Fruit fly (Drosophila melanogaster) whole organism, wandering third instar larva: Measurements from ENCODE around the gene mamo.
A peak's percentile ranks its signal among the peaks of the same experiment; 100 is the strongest.

Experiments used
- Abd-B ChIP-seq: fragments of >200 bp; optimal IDR thresholded peaks from 2 replicates; lab custom pipeline; 2017; ENCODE audit warnings: missing biosample characterization, missing genetic modification characterization
- CG32264 ChIP-seq: fragments of 200-800 bp; sonication (Bioruptor generic); optimal IDR thresholded peaks from 2 replicates; lab custom pipeline; 2016; ENCODE audit warnings: missing biosample characterization, missing genetic modification characterization
- CG9705 ChIP-seq: fragments of 200-800 bp; sonication (Bioruptor generic); optimal IDR thresholded peaks from 2 replicates; lab custom pipeline; 2018; ENCODE audit warnings: missing biosample characterization, mild to moderate bottlenecking, missing genetic modification characterization
- CrebA ChIP-seq: fragments of 200-800 bp; sonication (Bioruptor generic); optimal IDR thresholded peaks from 2 replicates; lab custom pipeline; 2016; ENCODE audit warnings: missing biosample characterization, mild to moderate bottlenecking, missing genetic modification characterization, borderline replicate concordance
- Dfd ChIP-seq: fragments of >200 bp; optimal IDR thresholded peaks from 2 replicates; lab custom pipeline; 2017; ENCODE audit warnings: missing biosample characterization, missing genetic modification characterization
- Dif ChIP-seq: fragments of 200-275, 200-300 bp; sonication (Bioruptor generic); optimal IDR thresholded peaks from 2 replicates; lab custom pipeline; 2018; ENCODE audit warnings: missing biosample characterization, missing genetic modification characterization; ENCODE audit not compliant: partially characterized antibody
- GATAd ChIP-seq: sonication (Bioruptor generic); optimal IDR thresholded peaks from 2 replicates; lab custom pipeline; 2016; ENCODE audit warnings: missing biosample characterization, missing genetic modification characterization
- HLH106 ChIP-seq: fragments of 200-800 bp; optimal IDR thresholded peaks from 3 replicates; lab custom pipeline; 2019; ENCODE audit warnings: missing biosample characterization, mild to moderate bottlenecking, missing genetic modification characterization, moderate library complexity
- Hnf4 ChIP-seq: fragments of 200-800 bp; sonication (Bioruptor generic); optimal IDR thresholded peaks from 2 replicates; lab custom pipeline; 2016; ENCODE audit warnings: missing biosample characterization, mild to moderate bottlenecking, missing genetic modification characterization
- Hr78 ChIP-seq: fragments of >200 bp; optimal IDR thresholded peaks from 2 replicates; lab custom pipeline; 2017; ENCODE audit warnings: missing biosample characterization, missing genetic modification characterization
- Hr83 ChIP-seq: fragments of 200-300 bp; sonication (Bioruptor generic); optimal IDR thresholded peaks from 2 replicates; lab custom pipeline; 2016; ENCODE audit warnings: missing biosample characterization, mild to moderate bottlenecking, missing genetic modification characterization, moderate library complexity; ENCODE audit not compliant: poor library complexity, severe bottlenecking
- Jra ChIP-seq: sonication (Bioruptor generic); optimal IDR thresholded peaks from 2 replicates; lab custom pipeline; 2016; ENCODE audit warnings: missing biosample characterization, missing genetic modification characterization
- Mio ChIP-seq: sonication (Bioruptor generic); optimal IDR thresholded peaks from 2 replicates; lab custom pipeline; 2016; ENCODE audit warnings: missing biosample characterization, missing genetic modification characterization
- Myc ChIP-seq: fragments of >200 bp; optimal IDR thresholded peaks from 2 replicates; lab custom pipeline; 2017
- N ChIP-seq: fragments of >200 bp; optimal IDR thresholded peaks from 2 replicates; lab custom pipeline; 2018; ENCODE audit warnings: missing biosample characterization, missing external identifiers, missing genetic modification characterization
- OdsH ChIP-seq: fragments of 200-800 bp; sonication (Bioruptor generic); optimal IDR thresholded peaks from 2 replicates; lab custom pipeline; 2016; ENCODE audit warnings: missing biosample characterization, mild to moderate bottlenecking, missing genetic modification characterization
- Rel ChIP-seq, 2 experiments: fragments of 200-800 bp; sonication (Bioruptor generic) in 1 of 2; optimal IDR thresholded peaks; 2 replicates in 1 of 2; 3 replicates in 1 of 2; lab custom pipeline; 2016 to 2019; ENCODE audit warnings: mild to moderate bottlenecking in 2 of 2, missing biosample characterization in 2 of 2, missing genetic modification characterization in 2 of 2, moderate library complexity in 1 of 2
- Sp1 ChIP-seq: fragments of 200-800 bp; sonication (Bioruptor generic); optimal IDR thresholded peaks from 3 replicates; lab custom pipeline; 2019; ENCODE audit warnings: missing biosample characterization, mild to moderate bottlenecking, missing genetic modification characterization, moderate library complexity
- Vsx2 ChIP-seq: fragments of 200-300, 225-300 bp; sonication (Bioruptor generic); optimal IDR thresholded peaks from 2 replicates; lab custom pipeline; 2018; ENCODE audit warnings: missing biosample characterization, missing genetic modification characterization; ENCODE audit not compliant: partially characterized antibody
- br ChIP-seq: fragments of 200-800 bp; sonication (Bioruptor generic); optimal IDR thresholded peaks from 2 replicates; lab custom pipeline; 2016; ENCODE audit warnings: missing biosample characterization, missing genetic modification characterization
- brk ChIP-seq: fragments of 200-800 bp; sonication (Bioruptor generic); optimal IDR thresholded peaks from 2 replicates; lab custom pipeline; 2016; ENCODE audit warnings: missing biosample characterization, mild to moderate bottlenecking, missing genetic modification characterization
- dl ChIP-seq, 2 experiments: fragments of 175-275, 200-275 bp in 1 of 2; fragments of 200-275 bp in 1 of 2; sonication (Bioruptor generic); optimal IDR thresholded peaks; lab custom pipeline; 2018; ENCODE audit warnings: mild to moderate bottlenecking in 2 of 2, missing biosample characterization in 2 of 2, missing genetic modification characterization in 2 of 2, moderate library complexity in 2 of 2; ENCODE audit not compliant: partially characterized antibody in 2 of 2, insufficient read depth in 1 of 2
- dmrt93B ChIP-seq: fragments of 200-800 bp; sonication (Bioruptor generic); optimal IDR thresholded peaks from 2 replicates; lab custom pipeline; 2018; ENCODE audit warnings: missing biosample characterization, mild to moderate bottlenecking, missing genetic modification characterization
- dsf ChIP-seq: sonication (Bioruptor generic); optimal IDR thresholded peaks from 2 replicates; lab custom pipeline; 2016; ENCODE audit warnings: missing biosample characterization, missing genetic modification characterization, borderline replicate concordance
- ey ChIP-seq: fragments of 200-800 bp; sonication (Bioruptor generic); optimal IDR thresholded peaks from 2 replicates; lab custom pipeline; 2016; ENCODE audit warnings: missing biosample characterization, missing genetic modification characterization
- foxo ChIP-seq, 2 experiments: fragments of 200-800 bp; sonication (Bioruptor generic); optimal IDR thresholded peaks; 2 replicates in 1 of 2; 3 replicates in 1 of 2; lab custom pipeline; 2016 to 2017; ENCODE audit warnings: missing biosample characterization in 2 of 2, missing genetic modification characterization in 2 of 2
- fru ChIP-seq: fragments of 200-800 bp; sonication (Bioruptor generic); optimal IDR thresholded peaks from 3 replicates; lab custom pipeline; 2016; ENCODE audit warnings: missing biosample characterization, mild to moderate bottlenecking, missing genetic modification characterization
- h ChIP-seq: fragments of 200-800 bp; sonication (Bioruptor generic); optimal IDR thresholded peaks from 3 replicates; lab custom pipeline; 2016; ENCODE audit warnings: missing biosample characterization, mild to moderate bottlenecking, missing genetic modification characterization
- jim ChIP-seq: fragments of 175-275, 200-325 bp; sonication (Bioruptor generic); optimal IDR thresholded peaks from 2 replicates; lab custom pipeline; 2016; ENCODE audit warnings: missing biosample characterization, mild to moderate bottlenecking, missing genetic modification characterization
- lola ChIP-seq: fragments of >200 bp; optimal IDR thresholded peaks from 2 replicates; lab custom pipeline; 2017; ENCODE audit warnings: missing biosample characterization, missing genetic modification characterization
- pan ChIP-seq: fragments of >200 bp; optimal IDR thresholded peaks from 2 replicates; lab custom pipeline; 2017
- psq ChIP-seq: fragments of 200-800 bp; sonication (Bioruptor generic); optimal IDR thresholded peaks from 3 replicates; lab custom pipeline; 2017; ENCODE audit warnings: missing biosample characterization, mild to moderate bottlenecking, missing genetic modification characterization, moderate library complexity
- rgr ChIP-seq: fragments of 200-800 bp; sonication (Bioruptor generic); optimal IDR thresholded peaks from 3 replicates; lab custom pipeline; 2016; ENCODE audit warnings: missing biosample characterization, mild to moderate bottlenecking, missing genetic modification characterization
- sage ChIP-seq: fragments of 200-800 bp; sonication (Bioruptor generic); optimal IDR thresholded peaks from 2 replicates; lab custom pipeline; 2016; ENCODE audit warnings: missing biosample characterization, mild to moderate bottlenecking, missing genetic modification characterization
- sv ChIP-seq: fragments of 200-800 bp; sonication (Bioruptor generic); optimal IDR thresholded peaks from 3 replicates; lab custom pipeline; 2016; ENCODE audit warnings: missing biosample characterization, missing genetic modification characterization
- tai ChIP-seq: sonication (Bioruptor generic); optimal IDR thresholded peaks from 2 replicates; lab custom pipeline; 2016; ENCODE audit warnings: missing biosample characterization, missing genetic modification characterization
- usp ChIP-seq: fragments of >200 bp; optimal IDR thresholded peaks from 2 replicates; lab custom pipeline; 2017; ENCODE audit warnings: missing biosample characterization, missing genetic modification characterization
- woc ChIP-seq: sonication (Bioruptor generic); optimal IDR thresholded peaks from 2 replicates; lab custom pipeline; 2016; ENCODE audit warnings: missing biosample characterization, mild to moderate bottlenecking, missing genetic modification characterization

Gene mamo

DNA sequence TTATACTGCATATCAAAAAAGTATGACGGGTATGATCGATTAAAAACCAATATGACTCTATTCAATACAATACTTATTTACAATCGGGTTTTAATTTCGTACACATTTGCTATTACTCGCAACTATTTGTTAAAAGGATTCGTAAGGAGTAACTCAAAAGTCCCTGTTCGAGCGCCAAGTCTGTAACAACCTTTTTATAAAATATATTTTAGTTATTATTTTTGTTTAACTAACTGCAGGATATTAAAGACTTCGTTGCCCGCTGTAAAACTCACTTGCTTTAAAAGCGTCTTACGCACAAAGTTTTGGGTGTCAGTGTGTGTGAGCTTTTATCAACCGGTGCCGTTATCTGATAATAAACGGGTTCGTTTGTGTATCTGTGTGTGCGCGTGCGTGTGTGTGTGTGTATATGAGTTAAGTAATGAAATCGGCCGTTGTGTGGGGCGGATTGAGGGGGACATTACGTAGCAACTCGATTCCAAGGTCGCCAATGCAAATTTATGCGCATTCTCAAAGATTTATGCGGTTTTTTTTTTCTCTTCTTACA lies 99.4 kb downstream of the mamo start:
- TF ChIP-seq woc (GFP tag; lab: Kevin White, UChicago): peak; percentile 74
- peak; percentile 63 for TF ChIP-seq br (GFP tag; lab: Kevin White, UChicago)
- TF ChIP-seq CrebA (GFP tag; lab: Kevin White, UChicago): peak; percentile 10
- TF ChIP-seq dl (GFP tag; optimal IDR thresholded peaks at IDR 0.05; lab: Kevin White, UChicago; ENCODE audit: insufficient read depth in 1 of 2, partially characterized antibody in 2 of 2): no peak
- TF ChIP-seq sv (GFP tag; lab: Kevin White, UChicago): peak; percentile 91
- TF ChIP-seq pan: peak; percentile 36
- TF ChIP-seq foxo (GFP tag; optimal IDR thresholded peaks at IDR 0.05; lab: Kevin White, UChicago): peak in 1 of 2 experiments; percentile 86
- no peak for TF ChIP-seq tai (GFP tag; lab: Kevin White, UChicago)
- TF ChIP-seq Dfd (GFP tag; lab: Kevin White, UChicago): peak; percentile 45
- no peak for TF ChIP-seq Abd-B (GFP tag; lab: Kevin White, UChicago)
- no peak for TF ChIP-seq CG32264 (GFP tag; lab: Kevin White, UChicago)
- TF ChIP-seq HLH106 (tag; lab: Kevin White, UChicago): peak; percentile 92
- peak; percentile 64 for TF ChIP-seq sage (GFP tag; lab: Kevin White, UChicago)
- no peak for TF ChIP-seq Dif (GFP tag; lab: Kevin White, UChicago)
- TF ChIP-seq fru (GFP tag; lab: Kevin White, UChicago): peak; percentile 86
- TF ChIP-seq OdsH (GFP tag; lab: Kevin White, UChicago): peak; percentile 84
- TF ChIP-seq h: peak; percentile 85
- peak; percentile 64 for TF ChIP-seq CG9705
- TF ChIP-seq psq (GFP tag; lab: Kevin White, UChicago): peak; percentile 66
- no peak for TF ChIP-seq Mio (GFP tag; lab: Kevin White, UChicago)
- no peak for TF ChIP-seq Hr78 (GFP tag; lab: Kevin White, UChicago)
- TF ChIP-seq ey: peak; percentile 75
- no peak for TF ChIP-seq Myc (lab: Kevin White, UChicago)
- TF ChIP-seq dsf (GFP tag; lab: Kevin White, UChicago): peak; percentile 2
- TF ChIP-seq jim (GFP tag; lab: Kevin White, UChicago): no peak
- TF ChIP-seq Sp1: peak; percentile 87
- TF ChIP-seq rgr (GFP tag; lab: Kevin White, UChicago): peak; percentile 77
- TF ChIP-seq Hr83 (GFP tag; lab: Kevin White, UChicago): no peak
- peak; percentile 39 for TF ChIP-seq Rel (GFP tag; optimal IDR thresholded peaks at IDR 0.05; lab: Kevin White, UChicago)
- peak; percentile 25 for TF ChIP-seq Rel (tag; optimal IDR thresholded peaks at IDR 0.05; lab: Kevin White, UChicago)
- no peak for TF ChIP-seq usp (GFP tag; lab: Kevin White, UChicago)
- no peak for TF ChIP-seq N (GFP tag; lab: Kevin White, UChicago)
- peak; percentile 0 for TF ChIP-seq GATAd (GFP tag; lab: Kevin White, UChicago)
- TF ChIP-seq brk (GFP tag; lab: Kevin White, UChicago): peak; percentile 67
- no peak for TF ChIP-seq lola (GFP tag; lab: Kevin White, UChicago)
- no peak for TF ChIP-seq Jra (GFP tag; lab: Kevin White, UChicago)
- TF ChIP-seq Vsx2 (GFP tag; lab: Kevin White, UChicago): no peak
- peak; percentile 39 for TF ChIP-seq Hnf4
- TF ChIP-seq dmrt93B (GFP tag; lab: Kevin White, UChicago): peak; percentile 82

DNA sequence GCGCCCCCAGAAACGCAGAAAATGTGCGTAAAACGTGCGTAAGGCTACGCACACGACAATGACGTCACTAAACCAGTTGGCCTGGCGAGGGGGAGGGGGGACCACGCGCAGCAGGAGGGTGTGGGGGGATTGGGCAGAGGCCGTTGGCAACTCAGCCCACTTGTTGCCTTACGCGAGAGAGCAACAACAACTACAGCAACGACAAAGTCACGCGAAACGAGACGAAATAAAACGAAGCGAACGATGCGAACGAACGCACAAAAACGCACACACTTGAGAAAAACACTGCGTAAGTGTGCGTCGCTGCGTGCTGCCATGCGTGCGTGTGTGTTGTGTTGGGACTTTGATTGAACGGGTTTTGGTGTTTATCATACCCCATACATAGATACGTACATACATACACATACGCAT lies 99.9 kb downstream of the mamo start:
- no peak for TF ChIP-seq CG32264 (GFP tag; lab: Kevin White, UChicago)
- TF ChIP-seq sage (GFP tag; lab: Kevin White, UChicago): no peak
- TF ChIP-seq Hr78 (GFP tag; lab: Kevin White, UChicago): no peak
- TF ChIP-seq CrebA (GFP tag; lab: Kevin White, UChicago): no peak
- TF ChIP-seq usp (GFP tag; lab: Kevin White, UChicago): no peak
- no peak for TF ChIP-seq h
- TF ChIP-seq brk (GFP tag; lab: Kevin White, UChicago): no peak
- no peak for TF ChIP-seq tai (GFP tag; lab: Kevin White, UChicago)
- no peak for TF ChIP-seq HLH106 (tag; lab: Kevin White, UChicago)
- TF ChIP-seq dl (GFP tag; optimal IDR thresholded peaks at IDR 0.05; lab: Kevin White, UChicago; ENCODE audit: insufficient read depth in 1 of 2, partially characterized antibody in 2 of 2): no peak
- no peak for TF ChIP-seq Sp1
- no peak for TF ChIP-seq jim (GFP tag; lab: Kevin White, UChicago)
- TF ChIP-seq rgr (GFP tag; lab: Kevin White, UChicago): no peak
- no peak for TF ChIP-seq Myc (lab: Kevin White, UChicago)
- no peak for TF ChIP-seq Rel (GFP tag; optimal IDR thresholded peaks at IDR 0.05; lab: Kevin White, UChicago)
- TF ChIP-seq Rel (tag; optimal IDR thresholded peaks at IDR 0.05; lab: Kevin White, UChicago): no peak
- TF ChIP-seq Dif (GFP tag; lab: Kevin White, UChicago): no peak
- no peak for TF ChIP-seq sv (GFP tag; lab: Kevin White, UChicago)
- TF ChIP-seq Jra (GFP tag; lab: Kevin White, UChicago): no peak
